Worm (Caenorhabditis elegans) whole organism, L1 larva: Measurements from ENCODE around the gene lst-2.
A peak's percentile ranks its signal among the peaks of the same experiment; 100 is the strongest.

Source experiments
- C04F5.9 ChIP-seq: sonication (generic microtip); optimal IDR thresholded peaks from 2 replicates; lab custom pipeline; 2016; ENCODE audit warnings: missing genetic modification characterization, missing compliant biosample characterization
- C16A3.4 ChIP-seq: fragments of 150-350 bp; optimal IDR thresholded peaks from 2 replicates; lab custom pipeline; 2014; ENCODE audit warnings: missing biosample characterization, missing genetic modification characterization
- C34B4.2 ChIP-seq: sonication (generic microtip); optimal IDR thresholded peaks from 2 replicates; lab custom pipeline; 2017; ENCODE audit warnings: mild to moderate bottlenecking, missing genetic modification characterization, missing compliant biosample characterization
- F16B12.6 ChIP-seq: fragments of 150-350 bp; optimal IDR thresholded peaks from 2 replicates; lab custom pipeline; 2014; ENCODE audit warnings: missing biosample characterization, missing genetic modification characterization
- aha-1 ChIP-seq: fragments of 150-350 bp; optimal IDR thresholded peaks from 2 replicates; lab custom pipeline; 2014; ENCODE audit warnings: missing biosample characterization, missing genetic modification characterization
- aly-2 ChIP-seq: fragments of 150-350 bp; optimal IDR thresholded peaks from 2 replicates; lab custom pipeline; 2014; ENCODE audit warnings: missing biosample characterization, missing genetic modification characterization
- ama-1 ChIP-seq: fragments of 150-350 bp; optimal IDR thresholded peaks from 2 replicates; lab custom pipeline; 2014
- blmp-1 ChIP-seq: fragments of 150-350 bp; optimal IDR thresholded peaks from 2 replicates; lab custom pipeline; 2014; ENCODE audit warnings: missing biosample characterization, missing genetic modification characterization
- ceh-63 ChIP-seq: fragments of 200-800 bp; sonication (Bioruptor generic); optimal IDR thresholded peaks from 2 replicates; lab custom pipeline; 2018; ENCODE audit warnings: mild to moderate bottlenecking, missing genetic modification characterization, missing compliant biosample characterization
- ceh-8 ChIP-seq: fragments of 200-800 bp; sonication (Bioruptor generic); optimal IDR thresholded peaks from 2 replicates; lab custom pipeline; 2018; ENCODE audit warnings: mild to moderate bottlenecking, missing genetic modification characterization, moderate library complexity, missing compliant biosample characterization
- ceh-82 ChIP-seq, 3 experiments: fragments of 150-350 bp in 1 of 3; sonication (generic microtip) in 2 of 3; optimal IDR thresholded peaks; 2 replicates each; lab custom pipeline; 2014 to 2017; ENCODE audit warnings: missing biosample characterization in 3 of 3, missing genetic modification characterization in 3 of 3
- ceh-88 ChIP-seq: fragments of 200-800 bp; sonication (Bioruptor generic); IDR thresholded peaks from 2 replicates; pipeline ENCODE4 v1.3.6; 2022; ENCODE audit warnings: missing genetic modification characterization, missing compliant biosample characterization
- ces-1 ChIP-seq: fragments of 150-350 bp; optimal IDR thresholded peaks from 2 replicates; lab custom pipeline; 2014; ENCODE audit warnings: missing biosample characterization, missing genetic modification reagents, missing genetic modification characterization
- egl-13 ChIP-seq: sonication (generic microtip); optimal IDR thresholded peaks from 2 replicates; lab custom pipeline; 2016; ENCODE audit warnings: missing genotype, missing genetic modification reagents, missing genetic modification characterization, missing compliant biosample characterization
- elt-3 ChIP-seq, 6 experiments: fragments of 150-350 bp in 1 of 6; sonication (generic microtip); optimal IDR thresholded peaks; 2 replicates each; lab custom pipeline; 2017 to 2018; ENCODE audit warnings: missing biosample characterization in 6 of 6, missing genetic modification characterization in 6 of 6, inconsistent platforms in 1 of 6
- fkh-10 ChIP-seq: sonication (generic microtip); optimal IDR thresholded peaks from 2 replicates; lab custom pipeline; 2017; ENCODE audit warnings: missing biosample characterization, missing genetic modification reagents, missing genetic modification characterization
- fkh-4 ChIP-seq: sonication (generic microtip); optimal IDR thresholded peaks from 2 replicates; lab custom pipeline; 2016; ENCODE audit warnings: missing compliant biosample characterization, missing genetic modification characterization, borderline replicate concordance
- fkh-8 ChIP-seq: sonication (generic microtip); optimal IDR thresholded peaks from 2 replicates; lab custom pipeline; 2016; ENCODE audit warnings: mild to moderate bottlenecking, missing genetic modification characterization, missing compliant biosample characterization
- grh-1 ChIP-seq: fragments of 200-800 bp; sonication (Bioruptor generic); IDR thresholded peaks from 2 replicates; pipeline ENCODE4 v1.3.6; 2022; ENCODE audit warnings: missing genetic modification reagents, missing genetic modification characterization, missing compliant biosample characterization
- hlh-17 ChIP-seq: fragments of 200-800 bp; sonication (Bioruptor generic); optimal IDR thresholded peaks from 2 replicates; lab custom pipeline; 2018; ENCODE audit warnings: missing genetic modification characterization, mild to moderate bottlenecking, missing compliant biosample characterization, moderate library complexity, borderline replicate concordance
- jun-1 ChIP-seq: fragments of 150-350 bp; optimal IDR thresholded peaks from 2 replicates; lab custom pipeline; 2014; ENCODE audit warnings: missing biosample characterization, missing genetic modification reagents, missing genetic modification characterization
- lin-14 ChIP-seq: fragments of 200-800 bp; sonication (Bioruptor generic); optimal IDR thresholded peaks from 2 replicates; lab custom pipeline; 2018; ENCODE audit warnings: mild to moderate bottlenecking, missing genetic modification characterization, moderate library complexity, missing compliant biosample characterization
- lin-35 ChIP-seq, 2 experiments: fragments of 150-350 bp; optimal IDR thresholded peaks; 2 replicates each; lab custom pipeline; 2014; ENCODE audit warnings: missing biosample characterization in 2 of 2, missing genetic modification characterization in 2 of 2, missing genetic modification reagents in 2 of 2
- lir-3 ChIP-seq: sonication (generic microtip); optimal IDR thresholded peaks from 2 replicates; lab custom pipeline; 2016; ENCODE audit warnings: mild to moderate bottlenecking, missing genetic modification characterization, moderate library complexity, missing compliant biosample characterization; ENCODE audit not compliant: poor library complexity
- lsy-2 ChIP-seq, 2 experiments: fragments of 150-350 bp; optimal IDR thresholded peaks; 2 replicates each; lab custom pipeline; 2014; ENCODE audit warnings: missing biosample characterization in 2 of 2, missing genetic modification characterization in 2 of 2
- mab-9 ChIP-seq: fragments of 200-800 bp; sonication (Bioruptor generic); IDR thresholded peaks from 2 replicates; pipeline ENCODE4 v1.3.6; 2022; ENCODE audit warnings: missing genetic modification reagents, missing genetic modification characterization, missing compliant biosample characterization
- mdl-1 ChIP-seq, 2 experiments: fragments of 150-350 bp; optimal IDR thresholded peaks; 2 replicates each; lab custom pipeline; 2014 to 2017; ENCODE audit warnings: missing biosample characterization in 2 of 2, missing genetic modification characterization in 2 of 2, inconsistent platforms in 1 of 2
- nhr-11 ChIP-seq: fragments of 150-350 bp; optimal IDR thresholded peaks from 2 replicates; lab custom pipeline; 2014; ENCODE audit warnings: missing biosample characterization, missing genetic modification characterization
- nhr-12 ChIP-seq: sonication (generic microtip); optimal IDR thresholded peaks from 2 replicates; lab custom pipeline; 2017; ENCODE audit warnings: missing biosample characterization, missing genetic modification characterization
- nhr-20 ChIP-seq: sonication (generic microtip); optimal IDR thresholded peaks from 2 replicates; lab custom pipeline; 2016; ENCODE audit warnings: mild to moderate bottlenecking, missing genetic modification characterization, missing compliant biosample characterization
- nhr-237 ChIP-seq: fragments of 150-350 bp; optimal IDR thresholded peaks from 2 replicates; lab custom pipeline; 2014; ENCODE audit warnings: missing biosample characterization, missing genetic modification characterization
- nhr-28 ChIP-seq: fragments of 150-350 bp; optimal IDR thresholded peaks from 2 replicates; lab custom pipeline; 2014; ENCODE audit warnings: missing biosample characterization, missing genetic modification characterization
- nhr-71 ChIP-seq: sonication (generic microtip); optimal IDR thresholded peaks from 2 replicates; lab custom pipeline; 2016; ENCODE audit warnings: mild to moderate bottlenecking, missing genetic modification characterization, moderate library complexity, missing compliant biosample characterization
- nhr-76 ChIP-seq: sonication (generic microtip); optimal IDR thresholded peaks from 2 replicates; lab custom pipeline; 2017; ENCODE audit warnings: missing biosample characterization, missing genetic modification characterization
- nhr-77 ChIP-seq: fragments of 150-350 bp; optimal IDR thresholded peaks from 2 replicates; lab custom pipeline; 2014; ENCODE audit warnings: missing biosample characterization, missing genetic modification characterization
- nhr-84 ChIP-seq: sonication (generic microtip); optimal IDR thresholded peaks from 2 replicates; lab custom pipeline; 2017; ENCODE audit warnings: missing biosample characterization, missing genetic modification characterization
- nhr-90 ChIP-seq: sonication (generic microtip); optimal IDR thresholded peaks from 2 replicates; lab custom pipeline; 2016; ENCODE audit warnings: mild to moderate bottlenecking, missing genetic modification characterization, missing compliant biosample characterization; ENCODE audit not compliant: poor library complexity
- pag-3 ChIP-seq: sonication (generic microtip); optimal IDR thresholded peaks from 2 replicates; lab custom pipeline; 2017; ENCODE audit warnings: missing genetic modification characterization, mild to moderate bottlenecking, missing compliant biosample characterization, antibody characterized with exemption, borderline replicate concordance; ENCODE audit not compliant: insufficient read depth
- pqm-1 ChIP-seq: sonication (generic microtip); optimal IDR thresholded peaks from 3 replicates; lab custom pipeline; 2017; ENCODE audit warnings: missing biosample characterization, missing genetic modification characterization
- rnt-1 ChIP-seq: sonication (generic microtip); optimal IDR thresholded peaks from 2 replicates; lab custom pipeline; 2016; ENCODE audit warnings: mild to moderate bottlenecking, missing genetic modification characterization, moderate library complexity, missing compliant biosample characterization
- skn-1 ChIP-seq: fragments of 150-350 bp; optimal IDR thresholded peaks from 2 replicates; lab custom pipeline; 2014; ENCODE audit warnings: missing biosample characterization, missing genetic modification characterization
- snpc-4 ChIP-seq: fragments of 150-350 bp; optimal IDR thresholded peaks from 2 replicates; lab custom pipeline; 2014; ENCODE audit warnings: missing biosample characterization, missing genetic modification characterization
- snu-23 ChIP-seq: sonication (generic microtip); optimal IDR thresholded peaks from 2 replicates; lab custom pipeline; 2016; ENCODE audit warnings: missing genetic modification characterization, missing compliant biosample characterization
- sox-4 ChIP-seq: sonication (generic microtip); optimal IDR thresholded peaks from 2 replicates; lab custom pipeline; 2016; ENCODE audit warnings: missing genetic modification characterization, missing compliant biosample characterization
- sup-37 ChIP-seq: fragments of 200-800 bp; sonication (Bioruptor generic); optimal IDR thresholded peaks from 2 replicates; lab custom pipeline; 2018; ENCODE audit warnings: mild to moderate bottlenecking, missing genetic modification characterization, missing compliant biosample characterization
- swsn-7 ChIP-seq: sonication (generic microtip); optimal IDR thresholded peaks from 2 replicates; lab custom pipeline; 2016; ENCODE audit warnings: missing genetic modification characterization, missing compliant biosample characterization
- tbx-2 ChIP-seq: sonication (generic microtip); optimal IDR thresholded peaks from 2 replicates; lab custom pipeline; 2016; ENCODE audit warnings: missing genetic modification characterization, missing compliant biosample characterization
- tlp-1 ChIP-seq: fragments of 150-350 bp; optimal IDR thresholded peaks from 2 replicates; lab custom pipeline; 2014; ENCODE audit warnings: missing biosample characterization, missing genetic modification characterization
- unc-30 ChIP-seq: sonication (generic microtip); optimal IDR thresholded peaks from 2 replicates; lab custom pipeline; 2017; ENCODE audit warnings: missing biosample characterization, missing genetic modification characterization
- unc-62 ChIP-seq: fragments of 150-350 bp; optimal IDR thresholded peaks from 2 replicates; lab custom pipeline; 2014; ENCODE audit warnings: missing biosample characterization, missing genetic modification reagents, missing genetic modification characterization
- xbp-1 ChIP-seq: sonication (generic microtip); optimal IDR thresholded peaks from 2 replicates; lab custom pipeline; 2016; ENCODE audit warnings: missing genetic modification characterization, missing compliant biosample characterization
- zag-1 ChIP-seq: fragments of 150-350 bp; optimal IDR thresholded peaks from 2 replicates; lab custom pipeline; 2014; ENCODE audit warnings: missing biosample characterization, missing genetic modification characterization
- zip-4 ChIP-seq: fragments of 200-800 bp; sonication (Bioruptor generic); optimal IDR thresholded peaks from 2 replicates; lab custom pipeline; 2018; ENCODE audit warnings: mild to moderate bottlenecking, missing genetic modification characterization, moderate library complexity, missing compliant biosample characterization
- ztf-11 ChIP-seq, 2 experiments: sonication (generic microtip); optimal IDR thresholded peaks; 2 replicates each; lab custom pipeline; 2016 to 2017; ENCODE audit warnings: missing genetic modification characterization in 2 of 2, missing biosample characterization in 1 of 2, missing compliant biosample characterization in 1 of 2

Gene lst-2

ce11 chrX:4386493-4386892 lies 3.3 kb upstream of the lst-2 start (continued):
- no peak for TF ChIP-seq tlp-1 (tag; lab: Kevin White, UChicago)
- TF ChIP-seq nhr-12 (tag; lab: Kevin White, UChicago) = no peak
- TF ChIP-seq C04F5.9 (tag; lab: Kevin White, UChicago) = no peak
- no peak for TF ChIP-seq ces-1 (GFP tag; lab: Kevin White, UChicago)
- TF ChIP-seq skn-1 (tag; lab: Kevin White, UChicago) = no peak
- TF ChIP-seq mdl-1 (tag; optimal IDR thresholded peaks at IDR 0.05; lab: Kevin White, UChicago) = no peak
- TF ChIP-seq F16B12.6 (tag; lab: Kevin White, UChicago) = no peak
- no peak for TF ChIP-seq nhr-237 (tag; lab: Kevin White, UChicago)
- no peak for TF ChIP-seq fkh-8 (tag; lab: Kevin White, UChicago)
- no peak for TF ChIP-seq rnt-1 (tag; lab: Kevin White, UChicago)
- peak; percentile 54 for TF ChIP-seq snu-23 (GFP tag; lab: Kevin White, UChicago)
- TF ChIP-seq fkh-10 (GFP tag; lab: Kevin White, UChicago) = no peak
- TF ChIP-seq C34B4.2 = no peak
- TF ChIP-seq lsy-2 (tag; optimal IDR thresholded peaks at IDR 0.05; lab: Kevin White, UChicago) = no peak
- no peak for TF ChIP-seq swsn-7 (tag; lab: Kevin White, UChicago)
- TF ChIP-seq unc-62 = no peak
- TF ChIP-seq blmp-1 (tag; lab: Kevin White, UChicago) = peak; percentile 4
- TF ChIP-seq unc-30 = no peak
- TF ChIP-seq nhr-20 (tag; lab: Kevin White, UChicago) = peak; percentile 61
- no peak for TF ChIP-seq lir-3 (tag; lab: Kevin White, UChicago)
- no peak for TF ChIP-seq nhr-11 (tag; lab: Kevin White, UChicago)
- TF ChIP-seq elt-3 (tag; optimal IDR thresholded peaks at IDR 0.05; lab: Kevin White, UChicago) = peak in 1 of 6 experiments; percentile 13
- no peak for TF ChIP-seq sup-37 (GFP tag; lab: Kevin White, UChicago)
- TF ChIP-seq lin-35 (GFP tag; optimal IDR thresholded peaks at IDR 0.05; lab: Kevin White, UChicago) = peak in 1 of 2 experiments; percentile 51
- no peak for TF ChIP-seq ceh-82 (tag; optimal IDR thresholded peaks at IDR 0.05; lab: Kevin White, UChicago)
- TF ChIP-seq nhr-84 (tag; lab: Kevin White, UChicago) = no peak
- no peak for TF ChIP-seq mab-9
- TF ChIP-seq aly-2 (tag; lab: Kevin White, UChicago) = no peak
- TF ChIP-seq nhr-28 (tag; lab: Kevin White, UChicago) = no peak
- no peak for TF ChIP-seq ceh-63 (GFP tag; lab: Kevin White, UChicago)
- no peak for TF ChIP-seq ztf-11 (tag; optimal IDR thresholded peaks at IDR 0.05; lab: Kevin White, UChicago)
- TF ChIP-seq nhr-90 (tag; lab: Kevin White, UChicago) = no peak
- peak; percentile 1 for TF ChIP-seq C16A3.4 (tag; lab: Kevin White, UChicago)
- TF ChIP-seq ceh-88 (GFP tag; lab: Robert Waterston, UW) = no peak
- TF ChIP-seq ceh-8 (GFP tag; lab: Kevin White, UChicago) = no peak
- no peak for TF ChIP-seq ama-1 (lab: Kevin White, UChicago)
- TF ChIP-seq tbx-2 (tag; lab: Kevin White, UChicago) = no peak
- TF ChIP-seq nhr-77 = no peak
- no peak for TF ChIP-seq snpc-4 (tag; lab: Kevin White, UChicago)
- peak; percentile 51 for TF ChIP-seq nhr-71 (tag; lab: Kevin White, UChicago)
- no peak for TF ChIP-seq aha-1 (tag; lab: Kevin White, UChicago)
- peak; percentile 59 for TF ChIP-seq lin-14 (GFP tag; lab: Kevin White, UChicago)
- TF ChIP-seq fkh-4 (tag; lab: Kevin White, UChicago) = no peak
- TF ChIP-seq egl-13 (tag; lab: Kevin White, UChicago) = no peak
- TF ChIP-seq zag-1 (tag; lab: Kevin White, UChicago) = no peak
- no peak for TF ChIP-seq xbp-1 (tag; lab: Kevin White, UChicago)
- TF ChIP-seq jun-1 = no peak
- no peak; the same call in 1 of the 2 replicates for TF ChIP-seq grh-1 (GFP tag; lab: Robert Waterston, UW)
- TF ChIP-seq pqm-1 (tag; lab: Kevin White, UChicago) = no peak
- TF ChIP-seq sox-4 (tag; lab: Kevin White, UChicago) = no peak
- no peak for TF ChIP-seq nhr-76 (tag; lab: Kevin White, UChicago)
- no peak for TF ChIP-seq zip-4 (GFP tag; lab: Kevin White, UChicago)
- TF ChIP-seq hlh-17 = no peak
- TF ChIP-seq pag-3 = no peak
